Worm (Caenorhabditis elegans): ENCODE results near the gene T23F11.2.

Gene T23F11.2

DNA sequence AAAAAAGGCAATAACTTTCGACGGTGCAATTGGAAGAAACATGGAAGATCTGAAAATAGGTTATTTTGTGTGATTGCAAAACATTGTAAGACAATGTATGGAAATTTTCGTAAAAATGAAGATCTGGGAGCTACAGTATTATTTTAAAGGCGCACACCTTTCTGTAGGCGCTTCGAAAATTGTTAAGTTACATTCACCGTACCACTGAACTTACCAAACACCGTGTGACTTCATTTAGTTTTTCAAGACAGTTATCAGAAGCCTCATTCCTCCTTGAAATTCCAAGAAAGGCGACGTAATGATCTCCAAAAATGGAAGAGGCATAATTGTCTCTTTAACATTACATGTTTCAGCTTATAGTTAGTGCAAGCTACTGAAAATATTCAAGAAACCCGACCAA, 1.4 kb downstream of the T23F11.2 start:
- TF ChIP-seq lsy-12 (tag; optimal IDR thresholded peaks at IDR 0.05) (peak; percentile 27), nhr-67 (tag; optimal IDR thresholded peaks at IDR 0.05) (no peak), nhr-43 (tag; optimal IDR thresholded peaks at IDR 0.05; ENCODE audit: poor library complexity, severe bottlenecking) (peak; percentile 66), hmg-11 (tag; optimal IDR thresholded peaks at IDR 0.05) (no peak), nhr-25 (tag; optimal IDR thresholded peaks at IDR 0.05) (no peak), ama-1 (optimal IDR thresholded peaks at IDR 0.05) (peak; percentile 19)

DNA sequence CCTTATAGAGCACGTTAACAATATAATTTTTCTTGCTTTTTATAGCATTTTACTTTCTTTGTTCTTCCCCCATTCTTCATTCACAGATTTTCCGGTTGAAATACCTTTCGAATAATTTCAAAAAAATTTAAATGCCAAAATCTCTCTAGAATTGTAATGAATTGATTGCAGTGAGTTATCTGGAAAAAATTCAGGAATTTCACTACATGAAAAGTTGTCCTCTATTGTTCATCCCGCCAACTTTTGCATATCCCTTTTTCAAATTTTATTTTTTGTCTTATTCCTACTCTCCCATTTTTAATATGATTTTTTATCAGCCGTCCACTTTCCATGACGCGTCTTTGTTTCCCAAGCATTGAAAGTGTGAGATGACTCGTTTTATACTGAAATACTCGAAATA, 1.9 kb downstream of the T23F11.2 start:
- TF ChIP-seq ama-1 (optimal IDR thresholded peaks at IDR 0.05) = no peak
- no peak for TF ChIP-seq ztf-11 (tag; optimal IDR thresholded peaks at IDR 0.05)
- TF ChIP-seq nhr-43 (tag; optimal IDR thresholded peaks at IDR 0.05; ENCODE audit: poor library complexity, severe bottlenecking) = no peak
- TF ChIP-seq egl-27 (tag; optimal IDR thresholded peaks at IDR 0.05) = no peak
- no peak for TF ChIP-seq egl-5 (tag; optimal IDR thresholded peaks at IDR 0.05)
- no peak for TF ChIP-seq lin-15B (tag; optimal IDR thresholded peaks at IDR 0.05)

DNA sequence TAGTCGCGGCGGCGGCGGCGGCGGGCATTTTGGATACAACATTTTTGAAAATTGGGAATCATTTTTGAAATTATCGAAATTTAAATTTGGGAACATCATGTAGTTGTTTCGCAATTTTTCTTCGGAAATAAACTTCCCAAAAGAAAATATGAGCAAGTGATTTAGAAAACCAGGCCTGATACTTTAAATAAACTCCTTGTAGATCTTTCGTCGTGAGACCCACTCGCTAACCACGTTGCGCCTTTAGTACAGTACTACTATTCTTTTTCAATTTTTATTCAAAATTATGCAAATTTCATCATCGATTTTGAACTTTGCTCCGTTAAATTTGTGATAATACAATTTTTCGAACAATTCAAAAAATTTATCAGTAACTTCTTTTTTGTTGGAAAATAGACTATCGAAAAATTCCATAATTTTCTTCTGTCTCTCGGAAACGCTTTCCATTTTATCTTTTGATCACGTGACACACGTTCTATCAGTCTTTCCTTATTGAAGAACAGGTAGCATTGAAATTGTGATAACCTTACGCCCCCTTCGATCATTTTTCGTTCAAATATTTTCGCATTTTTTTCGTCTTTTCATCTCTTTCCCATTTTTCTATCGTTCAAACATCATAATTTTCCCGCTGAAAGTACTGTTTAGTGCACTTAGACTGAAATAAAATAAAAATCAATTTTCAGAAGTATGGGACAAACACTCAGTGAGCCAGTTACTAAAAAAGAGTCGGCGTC, 5.3 kb downstream of the T23F11.2 start, which contains the start of gene ppm-2:
ppm-2 (plus strand) TSS at position 684 of the 734 bp plus-strand sequence.
- no peak for TF ChIP-seq elt-1 (tag; optimal IDR thresholded peaks at IDR 0.05)
- TF ChIP-seq skn-1 (tag; optimal IDR thresholded peaks at IDR 0.05) = no peak
- no peak for TF ChIP-seq lin-15B (tag; optimal IDR thresholded peaks at IDR 0.05)
- peak; percentile 5 for TF ChIP-seq mdl-1 (tag; optimal IDR thresholded peaks at IDR 0.05)
- no peak for TF ChIP-seq daf-12 (tag; optimal IDR thresholded peaks at IDR 0.05)
- no peak for TF ChIP-seq lin-39 (tag; optimal IDR thresholded peaks at IDR 0.05)
- TF ChIP-seq unc-39 (tag; optimal IDR thresholded peaks at IDR 0.05) = no peak
- TF ChIP-seq ceh-82 (tag; optimal IDR thresholded peaks at IDR 0.05) = no peak
- no peak for TF ChIP-seq lsy-12 (tag; optimal IDR thresholded peaks at IDR 0.05)
- TF ChIP-seq elt-2 (tag; optimal IDR thresholded peaks at IDR 0.05) = peak; percentile 63
- TF ChIP-seq nhr-23 (tag; optimal IDR thresholded peaks at IDR 0.05) = peak; percentile 39
- TF ChIP-seq nhr-237 (tag; optimal IDR thresholded peaks at IDR 0.05) = no peak
- TF ChIP-seq jun-1 (tag; optimal IDR thresholded peaks at IDR 0.05) = peak; percentile 8
- TF ChIP-seq unc-62 (GFP tag; optimal IDR thresholded peaks at IDR 0.05) = no peak
- no peak for TF ChIP-seq pha-4 (tag; optimal IDR thresholded peaks at IDR 0.05)
- TF ChIP-seq nhr-43 (tag; optimal IDR thresholded peaks at IDR 0.05; ENCODE audit: poor library complexity, severe bottlenecking) = no peak
- TF ChIP-seq ceh-16 (tag; optimal IDR thresholded peaks at IDR 0.05) = no peak
- TF ChIP-seq ama-1 (optimal IDR thresholded peaks at IDR 0.05) = peak; percentile 12
- TF ChIP-seq nhr-25 (tag; optimal IDR thresholded peaks at IDR 0.05) = peak; percentile 15
- TF ChIP-seq ZK546.5 (tag; optimal IDR thresholded peaks at IDR 0.05) = no peak
- TF ChIP-seq nhr-76 (tag; optimal IDR thresholded peaks at IDR 0.05) = no peak
- TF ChIP-seq egl-5 (tag; optimal IDR thresholded peaks at IDR 0.05) = no peak
- TF ChIP-seq zag-1 (tag; optimal IDR thresholded peaks at IDR 0.05) = no peak
- TF ChIP-seq nhr-28 (tag; optimal IDR thresholded peaks at IDR 0.05) = no peak
- TF ChIP-seq tbx-2 (tag; optimal IDR thresholded peaks at IDR 0.05) = no peak

DNA sequence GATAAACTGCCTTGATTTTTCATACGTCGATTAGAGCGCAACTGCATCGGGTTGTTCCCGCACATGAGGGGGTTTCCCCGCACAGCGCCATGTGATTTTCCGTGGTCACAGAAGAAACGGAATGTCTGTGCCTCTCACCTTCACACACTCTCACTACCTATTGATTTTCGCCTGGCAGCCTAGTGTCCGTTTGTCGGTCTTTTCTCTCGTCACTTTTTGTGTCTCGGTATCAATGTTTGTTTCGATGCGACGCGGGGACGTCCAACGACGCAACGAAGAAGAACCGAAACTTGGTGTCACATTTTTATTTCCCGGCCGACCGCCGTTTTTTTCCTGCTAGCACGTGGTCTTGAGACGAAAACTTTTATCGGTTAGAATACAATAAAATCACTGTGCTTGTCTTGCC, 5.9 kb downstream of the T23F11.2 start:
- no peak for TF ChIP-seq nhr-237 (tag; optimal IDR thresholded peaks at IDR 0.05)
- TF ChIP-seq fos-1 (tag; optimal IDR thresholded peaks at IDR 0.05) = peak; percentile 28
- TF ChIP-seq unc-39 (tag; optimal IDR thresholded peaks at IDR 0.05) = no peak
- TF ChIP-seq nhr-76 (tag; optimal IDR thresholded peaks at IDR 0.05) = peak; percentile 21
- TF ChIP-seq lsy-12 (tag; optimal IDR thresholded peaks at IDR 0.05) = peak; percentile 87
- TF ChIP-seq mml-1 (tag; optimal IDR thresholded peaks at IDR 0.05) = peak; percentile 24
- TF ChIP-seq egl-5 (tag; optimal IDR thresholded peaks at IDR 0.05) = peak; percentile 88
- TF ChIP-seq zag-1 (tag; optimal IDR thresholded peaks at IDR 0.05) = no peak
- peak; percentile 92 for TF ChIP-seq nhr-23 (tag; optimal IDR thresholded peaks at IDR 0.05)
- no peak for TF ChIP-seq nhr-77 (tag; optimal IDR thresholded peaks at IDR 0.05)
- TF ChIP-seq elt-1 (tag; optimal IDR thresholded peaks at IDR 0.05) = peak; percentile 25
- no peak for TF ChIP-seq nhr-28 (tag; optimal IDR thresholded peaks at IDR 0.05)
- peak; percentile 93 for TF ChIP-seq jun-1 (tag; optimal IDR thresholded peaks at IDR 0.05)
- TF ChIP-seq fkh-2 (tag; optimal IDR thresholded peaks at IDR 0.05) = no peak
- TF ChIP-seq snpc-4 (tag; optimal IDR thresholded peaks at IDR 0.05) = peak; percentile 83
- TF ChIP-seq daf-12 (tag; optimal IDR thresholded peaks at IDR 0.05) = no peak
- TF ChIP-seq ztf-11 (tag; optimal IDR thresholded peaks at IDR 0.05) = no peak
- TF ChIP-seq ceh-9 (tag; optimal IDR thresholded peaks at IDR 0.05) = no peak
- peak; percentile 94 for TF ChIP-seq pha-4 (tag; optimal IDR thresholded peaks at IDR 0.05)
- TF ChIP-seq ZK546.5 (tag; optimal IDR thresholded peaks at IDR 0.05) = no peak
- TF ChIP-seq aly-2 (tag; optimal IDR thresholded peaks at IDR 0.05) = no peak
- peak; percentile 95 for TF ChIP-seq ceh-28 (tag; optimal IDR thresholded peaks at IDR 0.05)
- peak; percentile 87 for TF ChIP-seq lin-15B (tag; optimal IDR thresholded peaks at IDR 0.05)
- peak in 1 of 3 experiments; percentile 93 for TF ChIP-seq elt-3 (tag; optimal IDR thresholded peaks at IDR 0.05)
- no peak for TF ChIP-seq eor-1 (tag; optimal IDR thresholded peaks at IDR 0.05)
- no peak for TF ChIP-seq ceh-16 (tag; optimal IDR thresholded peaks at IDR 0.05)
- no peak for TF ChIP-seq nhr-12 (tag; optimal IDR thresholded peaks at IDR 0.05)
- peak; percentile 87 for TF ChIP-seq nhr-11 (tag; optimal IDR thresholded peaks at IDR 0.05)
- TF ChIP-seq nhr-25 (tag; optimal IDR thresholded peaks at IDR 0.05) = peak; percentile 98
- peak; percentile 90 for TF ChIP-seq lin-39 (tag; optimal IDR thresholded peaks at IDR 0.05)
- TF ChIP-seq nhr-43 (tag; optimal IDR thresholded peaks at IDR 0.05; ENCODE audit: poor library complexity, severe bottlenecking) = peak; percentile 93
- peak; percentile 35 for TF ChIP-seq egl-27 (tag; optimal IDR thresholded peaks at IDR 0.05)
- TF ChIP-seq sea-2 (GFP tag; optimal IDR thresholded peaks at IDR 0.05) = peak; percentile 47
- TF ChIP-seq pqm-1 (tag; optimal IDR thresholded peaks at IDR 0.05) = peak; percentile 98
